Fruit fly (Drosophila melanogaster): ENCODE data around the gene CG42238.
A peak's percentile ranks its signal among the peaks of the same experiment; 100 is the strongest.

Gene CG42238

dm6 chr2L:21035704-21036369 is 16.1 kb downstream of the CG42238 start (continued):
- TF ChIP-seq Dip2 (GFP tag; IDR thresholded peaks at IDR 0.05) (no peak), Xbp1 (GFP tag; optimal IDR thresholded peaks at IDR 0.05) (peak; percentile 25), Drgx (GFP tag; IDR thresholded peaks at IDR 0.05) (no peak), CG4360 (GFP tag; IDR thresholded peaks at IDR 0.05) (no peak), CG7839 (tag; optimal IDR thresholded peaks at IDR 0.05) (peak; percentile 26), CG18599 (GFP tag; optimal IDR thresholded peaks at IDR 0.05) (peak; percentile 13), HmgZ (tag; optimal IDR thresholded peaks at IDR 0.05) (no peak), CG11398 (GFP tag; optimal IDR thresholded peaks at IDR 0.05) (no peak), CG15479 (GFP tag; optimal IDR thresholded peaks at IDR 0.05) (peak; percentile 6), chif (GFP tag; optimal IDR thresholded peaks at IDR 0.05) (peak in 1 of 2 experiments; percentile 39), pros (GFP tag; optimal IDR thresholded peaks at IDR 0.05) (peak; percentile 70), sim (GFP tag; IDR thresholded peaks at IDR 0.05) (no peak), gsb (GFP tag; IDR thresholded peaks at IDR 0.05) (no peak), CG9437 (GFP tag; optimal IDR thresholded peaks at IDR 0.05) (no peak), Ptx1 (GFP tag; IDR thresholded peaks at IDR 0.05) (0 out of 2 replicates have a peak, but pooled peaks have one; percentile 23), CG12391 (tag; optimal IDR thresholded peaks at IDR 0.05) (peak; percentile 10), gem (tag; optimal IDR thresholded peaks at IDR 0.05) (peak; percentile 24), dmrt11E (tag; optimal IDR thresholded peaks at IDR 0.05) (peak; percentile 15)

- TF ChIP-seq twi (tag; optimal IDR thresholded peaks at IDR 0.05) = peak; percentile 89
- TF ChIP-seq gce (GFP tag; IDR thresholded peaks at IDR 0.05) = no peak
- peak; percentile 24 for TF ChIP-seq D19A (tag; optimal IDR thresholded peaks at IDR 0.05)
- no peak for TF ChIP-seq jumu (GFP tag; optimal IDR thresholded peaks at IDR 0.05)
- peak; percentile 77 for TF ChIP-seq pros (GFP tag; optimal IDR thresholded peaks at IDR 0.05)
Measured at dm6 chr2L:21034388-21034787, 17.6 kb downstream of the CG42238 start.

dm6 chr2L:21033315-21033714 is 18.6 kb downstream of the CG42238 start:
- TF ChIP-seq seq (GFP tag; IDR thresholded peaks at IDR 0.05) (peak; percentile 19; the same call in 1 of the 2 replicates), bbx (GFP tag; IDR thresholded peaks at IDR 0.05; ENCODE audit: partially characterized antibody) (0 out of 2 replicates have a peak, but pooled peaks have one; percentile 18), Hr51 (GFP tag; optimal IDR thresholded peaks at IDR 0.05) (no peak), HHEX (GFP tag; optimal IDR thresholded peaks at IDR 0.05) (no peak), CG1792 (GFP tag; optimal IDR thresholded peaks at IDR 0.05) (no peak), oc (tag; optimal IDR thresholded peaks at IDR 0.05) (no peak), CG10959 (GFP tag; IDR thresholded peaks at IDR 0.05) (no peak), CG2889 (GFP tag; IDR thresholded peaks at IDR 0.05) (no peak), Med (GFP tag) (peak; percentile 52), Dad (GFP tag; optimal IDR thresholded peaks at IDR 0.05) (no peak), vfl (GFP tag; optimal IDR thresholded peaks at IDR 0.05) (no peak), sr (GFP tag; IDR thresholded peaks at IDR 0.05) (no peak), ERR (GFP tag; optimal IDR thresholded peaks at IDR 0.05) (no peak), CG4404 (GFP tag; IDR thresholded peaks at IDR 0.05) (0 out of 2 replicates have a peak, but pooled peaks have one; percentile 6), bsh (GFP tag; optimal IDR thresholded peaks at IDR 0.05) (no peak), ewg (GFP tag; optimal IDR thresholded peaks at IDR 0.05) (peak; percentile 88), CG13894 (tag; optimal IDR thresholded peaks at IDR 0.05) (peak; percentile 48), pros (GFP tag; optimal IDR thresholded peaks at IDR 0.05) (peak; percentile 87), Sox102F (GFP tag; optimal IDR thresholded peaks at IDR 0.05) (no peak), CG14710 (tag; optimal IDR thresholded peaks at IDR 0.05) (no peak), CG6765 (GFP tag; optimal IDR thresholded peaks at IDR 0.05) (no peak), sens-2 (GFP tag; IDR thresholded peaks at IDR 0.05) (no peak), CG17385 (GFP tag; optimal IDR thresholded peaks at IDR 0.05) (peak; percentile 77), PHDP (tag; optimal IDR thresholded peaks at IDR 0.05) (no peak), nerfin-1 (tag; optimal IDR thresholded peaks at IDR 0.05) (peak; percentile 22), ash1 (GFP tag; optimal IDR thresholded peaks at IDR 0.05) (no peak), CG18599 (GFP tag; optimal IDR thresholded peaks at IDR 0.05) (peak; percentile 22)
